Fruit fly (Drosophila melanogaster) whole organism, embryonic: ENCODE measurements around the gene wit.
A peak's percentile ranks its signal among the peaks of the same experiment; 100 is the strongest.

Experiments used
- ATbp ChIP-seq: fragments of 200-800 bp; sonication (Bioruptor generic); optimal IDR thresholded peaks from 2 replicates; lab custom pipeline; 2017; ENCODE audit warnings: missing biosample characterization, mild to moderate bottlenecking, missing genetic modification characterization, missing genetic modification reagents
- Abd-B ChIP-seq: fragments of 200-800 bp; sonication (Bioruptor generic); optimal IDR thresholded peaks from 2 replicates; lab custom pipeline; 2018; ENCODE audit warnings: missing biosample characterization, mild to moderate bottlenecking, missing genetic modification characterization, moderate library complexity
- Atf3 ChIP-seq: fragments of 200-800 bp; sonication (Bioruptor generic); optimal IDR thresholded peaks from 3 replicates; lab custom pipeline; 2016; ENCODE audit warnings: missing biosample characterization, missing genetic modification characterization
- CG10654 ChIP-seq: fragments of 200-800 bp; sonication (Bioruptor generic); optimal IDR thresholded peaks from 2 replicates; lab custom pipeline; 2016; ENCODE audit warnings: missing biosample characterization, missing genetic modification characterization
- CG11093 ChIP-seq: fragments of 200-800 bp; sonication (Bioruptor generic); IDR thresholded peaks from 3 replicates; pipeline ENCODE4 v1.3.6; 2022; ENCODE audit warnings: missing biosample characterization, missing genetic modification characterization
- CG11696 ChIP-seq: fragments of 200-800 bp; sonication (Bioruptor generic); IDR thresholded peaks from 2 replicates; pipeline ENCODE4 v1.3.6; 2022; ENCODE audit warnings: missing biosample characterization, missing genetic modification characterization
- CG11723 ChIP-seq: fragments of 200-800 bp; sonication (Bioruptor generic); optimal IDR thresholded peaks from 2 replicates; lab custom pipeline; 2017; ENCODE audit warnings: missing biosample characterization, mild to moderate bottlenecking, missing genetic modification characterization
- CG14667 ChIP-seq: fragments of 200-800 bp; sonication (Bioruptor generic); IDR thresholded peaks from 2 replicates; pipeline ENCODE4 v1.3.6; 2022; ENCODE audit warnings: missing biosample characterization, missing genetic modification characterization
- CG1529 ChIP-seq: fragments of 200-800 bp; sonication (Bioruptor generic); optimal IDR thresholded peaks from 3 replicates; lab custom pipeline; 2018; ENCODE audit warnings: missing biosample characterization, missing genetic modification characterization
- CG17186 ChIP-seq: fragments of 200-800 bp; sonication (Bioruptor generic); optimal IDR thresholded peaks from 3 replicates; lab custom pipeline; 2017; ENCODE audit warnings: missing biosample characterization, missing genetic modification reagents, missing genetic modification characterization
- CG18262 ChIP-seq: fragments of 200-800 bp; optimal IDR thresholded peaks from 3 replicates; lab custom pipeline; 2019; ENCODE audit warnings: missing biosample characterization, mild to moderate bottlenecking, missing genetic modification characterization, moderate library complexity
- CG2120 ChIP-seq: fragments of 200-800 bp; sonication (Bioruptor generic); optimal IDR thresholded peaks from 3 replicates; lab custom pipeline; 2016; ENCODE audit warnings: missing biosample characterization, missing genetic modification characterization
- CG2678 ChIP-seq: fragments of 200-800 bp; sonication (Bioruptor generic); optimal IDR thresholded peaks from 3 replicates; lab custom pipeline; 2019; ENCODE audit warnings: missing biosample characterization, mild to moderate bottlenecking, missing genetic modification characterization, moderate library complexity
- CG33557 ChIP-seq: fragments of 200-800 bp; sonication (Bioruptor generic); optimal IDR thresholded peaks from 2 replicates; lab custom pipeline; 2019; ENCODE audit warnings: missing biosample characterization, mild to moderate bottlenecking, missing genetic modification characterization, moderate library complexity
- CG6272 ChIP-seq: fragments of 200-800 bp; sonication (Bioruptor generic); IDR thresholded peaks from 2 replicates; pipeline ENCODE4 v1.3.6; 2022; ENCODE audit warnings: missing biosample characterization, missing genetic modification characterization
- CG6765 ChIP-seq: fragments of 200-800 bp; sonication (Bioruptor generic); optimal IDR thresholded peaks from 3 replicates; lab custom pipeline; 2017; ENCODE audit warnings: missing biosample characterization, mild to moderate bottlenecking, missing genetic modification characterization
- CG9609 ChIP-seq: fragments of 200-800 bp; sonication (Bioruptor generic); optimal IDR thresholded peaks from 3 replicates; lab custom pipeline; 2016; ENCODE audit warnings: missing biosample characterization, missing genetic modification characterization
- CG9876 ChIP-seq: fragments of 200-800 bp; sonication (Bioruptor generic); optimal IDR thresholded peaks from 2 replicates; lab custom pipeline; 2016; ENCODE audit warnings: missing biosample characterization, missing genetic modification characterization
- CG9932 ChIP-seq: fragments of 200-800 bp; sonication (Bioruptor generic); IDR thresholded peaks from 2 replicates; pipeline ENCODE4 v1.3.6; 2022; ENCODE audit warnings: missing biosample characterization, missing genetic modification characterization
- D19A ChIP-seq: fragments of 200-800 bp; optimal IDR thresholded peaks from 3 replicates; lab custom pipeline; 2019; ENCODE audit warnings: missing biosample characterization, mild to moderate bottlenecking, missing genetic modification characterization, moderate library complexity
- E2f1 ChIP-seq: fragments of 200-800 bp; sonication (Bioruptor generic); IDR thresholded peaks from 2 replicates; pipeline ENCODE4 v1.3.6; 2022; ENCODE audit warnings: missing biosample characterization, missing genetic modification characterization
- Elba2 ChIP-seq: fragments of 200-800 bp; sonication (Bioruptor generic); optimal IDR thresholded peaks from 3 replicates; lab custom pipeline; 2016; ENCODE audit warnings: missing biosample characterization, missing genetic modification characterization
- Ets97D ChIP-seq: fragments of 200-800 bp; sonication (Bioruptor generic); optimal IDR thresholded peaks from 3 replicates; lab custom pipeline; 2016; ENCODE audit warnings: missing biosample characterization, missing genetic modification characterization
- Fer3 ChIP-seq: fragments of 200-800 bp; sonication (Bioruptor generic); optimal IDR thresholded peaks from 2 replicates; lab custom pipeline; 2018; ENCODE audit warnings: missing biosample characterization, mild to moderate bottlenecking, missing genetic modification characterization, moderate library complexity
- Gug ChIP-seq: fragments of 200-800 bp; sonication (Bioruptor generic); IDR thresholded peaks from 4 replicates; pipeline ENCODE4 v1.3.6; 2022; ENCODE audit warnings: missing biosample characterization, missing genetic modification characterization
- HHEX ChIP-seq: fragments of 200-800 bp; sonication (Bioruptor generic); optimal IDR thresholded peaks from 3 replicates; lab custom pipeline; 2017; ENCODE audit warnings: missing biosample characterization, mild to moderate bottlenecking, missing genetic modification characterization, missing genetic modification reagents
- Jarid2 ChIP-seq: fragments of 200-800 bp; sonication (Bioruptor generic); optimal IDR thresholded peaks from 3 replicates; lab custom pipeline; 2017; ENCODE audit warnings: mild to moderate bottlenecking, missing biosample characterization, missing genetic modification reagents, missing genetic modification characterization
- Lhr ChIP-seq: fragments of 200-800 bp; sonication (Bioruptor generic); optimal IDR thresholded peaks from 3 replicates; lab custom pipeline; 2017; ENCODE audit warnings: mild to moderate bottlenecking, missing biosample characterization, missing genetic modification reagents, missing genetic modification characterization
- NK7.1 ChIP-seq: fragments of 200-800 bp; sonication (Bioruptor generic); optimal IDR thresholded peaks from 3 replicates; lab custom pipeline; 2016; ENCODE audit warnings: missing biosample characterization, missing genetic modification characterization
- Nf-YC ChIP-seq: fragments of 200-800 bp; optimal IDR thresholded peaks from 3 replicates; lab custom pipeline; 2019; ENCODE audit warnings: missing biosample characterization, mild to moderate bottlenecking, missing genetic modification characterization, moderate library complexity
- Sox100B ChIP-seq: fragments of 200-800 bp; sonication (Bioruptor generic); optimal IDR thresholded peaks from 3 replicates; lab custom pipeline; 2018; ENCODE audit warnings: missing biosample characterization, mild to moderate bottlenecking, missing genetic modification characterization
- TFAM ChIP-seq: fragments of 200-800 bp; sonication (Bioruptor generic); optimal IDR thresholded peaks from 2 replicates; lab custom pipeline; 2017; ENCODE audit warnings: missing biosample characterization, missing genetic modification characterization, inconsistent platforms
- Usf ChIP-seq: fragments of 200-800 bp; sonication (Bioruptor generic); optimal IDR thresholded peaks from 2 replicates; lab custom pipeline; 2017; ENCODE audit warnings: missing genotype, missing biosample characterization, missing genetic modification characterization
- ab ChIP-seq: fragments of 200-800 bp; sonication (Bioruptor generic); optimal IDR thresholded peaks from 2 replicates; lab custom pipeline; 2016; ENCODE audit warnings: missing biosample characterization, missing genetic modification characterization
- amos ChIP-seq: fragments of 200-800 bp; sonication (Bioruptor generic); IDR thresholded peaks from 2 replicates; pipeline ENCODE4 v1.3.6; 2022; ENCODE audit warnings: missing biosample characterization, missing genetic modification characterization; ENCODE audit not compliant: partially characterized antibody
- br ChIP-seq: fragments of >200 bp; optimal IDR thresholded peaks from 2 replicates; lab custom pipeline; 2017
- btn ChIP-seq: fragments of 200-800 bp; sonication (Bioruptor generic); optimal IDR thresholded peaks from 2 replicates; lab custom pipeline; 2016; ENCODE audit warnings: missing biosample characterization, missing genetic modification characterization
- chinmo ChIP-seq: fragments of 200-800 bp; sonication (Bioruptor generic); IDR thresholded peaks from 4 replicates; pipeline ENCODE4 v1.3.6; 2022; ENCODE audit warnings: missing biosample characterization, missing genetic modification characterization; ENCODE audit not compliant: partially characterized antibody
- crp ChIP-seq, 2 experiments: fragments of 200-800 bp; sonication (Bioruptor generic); optimal IDR thresholded peaks; 2 replicates in 1 of 2; 3 replicates in 1 of 2; lab custom pipeline; 2017; ENCODE audit warnings: missing biosample characterization in 2 of 2, missing genetic modification characterization in 2 of 2, mild to moderate bottlenecking in 1 of 2, moderate library complexity in 1 of 2
- dysf ChIP-seq: fragments of 200-800 bp; sonication (Bioruptor generic); IDR thresholded peaks from 3 replicates; pipeline ENCODE4 v1.3.6; 2022; ENCODE audit warnings: missing biosample characterization, missing genetic modification characterization
- fd3F ChIP-seq: fragments of 200-800 bp; sonication (Bioruptor generic); optimal IDR thresholded peaks from 2 replicates; lab custom pipeline; 2018; ENCODE audit warnings: missing biosample characterization, mild to moderate bottlenecking, missing genetic modification characterization, moderate library complexity
- gcm ChIP-seq: fragments of 200-800 bp; sonication (Bioruptor generic); optimal IDR thresholded peaks from 2 replicates; lab custom pipeline; 2019; ENCODE audit warnings: missing biosample characterization, mild to moderate bottlenecking, missing genetic modification characterization, moderate library complexity
- ind ChIP-seq: fragments of 200-800 bp; sonication (Bioruptor generic); optimal IDR thresholded peaks from 3 replicates; lab custom pipeline; 2016; ENCODE audit warnings: missing biosample characterization, missing genetic modification characterization
- lola ChIP-seq, 3 experiments: fragments of >200 bp in 2 of 3; fragments of 200-800 bp in 1 of 3; sonication (Bioruptor generic) in 1 of 3; optimal IDR thresholded peaks; 2 replicates each; lab custom pipeline; 2017 to 2019; ENCODE audit warnings: missing biosample characterization in 3 of 3, missing genetic modification characterization in 3 of 3, mild to moderate bottlenecking in 1 of 3, moderate library complexity in 1 of 3
- pita ChIP-seq: fragments of 200-800 bp; sonication (Bioruptor generic); optimal IDR thresholded peaks from 2 replicates; lab custom pipeline; 2017; ENCODE audit warnings: missing biosample characterization, mild to moderate bottlenecking, missing genetic modification characterization
- sd ChIP-seq: fragments of 200-800 bp; sonication (Bioruptor generic); optimal IDR thresholded peaks from 3 replicates; lab custom pipeline; 2018; ENCODE audit warnings: missing biosample characterization, mild to moderate bottlenecking, missing genetic modification characterization, moderate library complexity
- slp2 ChIP-seq: fragments of 200-800 bp; sonication (Bioruptor generic); optimal IDR thresholded peaks from 2 replicates; lab custom pipeline; 2016; ENCODE audit warnings: missing biosample characterization, missing genetic modification characterization
- tll ChIP-seq, 2 experiments: fragments of 200-800 bp in 1 of 2; fragments of >200 bp in 1 of 2; sonication (Bioruptor generic) in 1 of 2; optimal IDR thresholded peaks; 2 replicates each; lab custom pipeline; 2017 to 2019; ENCODE audit warnings: missing biosample characterization in 2 of 2, missing genetic modification characterization in 2 of 2, mild to moderate bottlenecking in 1 of 2, moderate library complexity in 1 of 2
- tup ChIP-seq: fragments of 200-800 bp; sonication (Bioruptor generic); optimal IDR thresholded peaks from 2 replicates; lab custom pipeline; 2016; ENCODE audit warnings: missing biosample characterization, mild to moderate bottlenecking, missing genetic modification characterization, moderate library complexity
- tx ChIP-seq: fragments of 200-800 bp; sonication (Bioruptor generic); optimal IDR thresholded peaks from 2 replicates; lab custom pipeline; 2016; ENCODE audit warnings: missing biosample characterization, missing genetic modification characterization
- zf30C ChIP-seq: fragments of 200-800 bp; sonication (Bioruptor generic); optimal IDR thresholded peaks from 3 replicates; lab custom pipeline; 2018; ENCODE audit warnings: missing biosample characterization, mild to moderate bottlenecking, missing genetic modification characterization

wit gene

dm6 chr3L:4071561-4072049 is at the start of gene wit (continued):
- TF ChIP-seq btn (GFP tag; lab: Kevin White, UChicago): no peak
- no peak for TF ChIP-seq Elba2 (GFP tag; lab: Kevin White, UChicago)
- TF ChIP-seq amos (GFP tag; lab: Robert Waterston, UW): no peak; the same call in 1 of the 2 replicates
- peak; percentile 81 for TF ChIP-seq Nf-YC (tag; lab: Kevin White, UChicago)
- TF ChIP-seq slp2 (GFP tag; lab: Kevin White, UChicago): no peak
- TF ChIP-seq CG9876: no peak
- no peak for TF ChIP-seq ab (GFP tag; lab: Kevin White, UChicago)
- TF ChIP-seq CG10654 (GFP tag; lab: Kevin White, UChicago): no peak
- no peak; the same call in 2 of the 3 replicates for TF ChIP-seq dysf
- peak; percentile 68 for TF ChIP-seq Jarid2 (GFP tag; lab: Kevin White, UChicago)
- no peak for TF ChIP-seq CG11723 (GFP tag; lab: Kevin White, UChicago)
- TF ChIP-seq CG9932 (GFP tag; lab: Robert Waterston, UW): peak; percentile 32
- no peak for TF ChIP-seq tll (GFP tag; optimal IDR thresholded peaks at IDR 0.05; lab: Kevin White, UChicago)
- no peak for TF ChIP-seq CG11696 (GFP tag; lab: Robert Waterston, UW)
- no peak for TF ChIP-seq gcm
- TF ChIP-seq CG18262 (tag; lab: Kevin White, UChicago): no peak
- no peak for TF ChIP-seq CG1529 (GFP tag; lab: Kevin White, UChicago)
- no peak for TF ChIP-seq lola (GFP tag; optimal IDR thresholded peaks at IDR 0.05; lab: Kevin White, UChicago)
- no peak for TF ChIP-seq TFAM (GFP tag; lab: Kevin White, UChicago)
- TF ChIP-seq Lhr (GFP tag; lab: Kevin White, UChicago): no peak
- TF ChIP-seq tx (GFP tag; lab: Kevin White, UChicago): no peak
- TF ChIP-seq CG6272 (GFP tag; lab: Robert Waterston, UW): no peak
- TF ChIP-seq fd3F (GFP tag; lab: Kevin White, UChicago): no peak
- peak; percentile 20 for TF ChIP-seq NK7.1 (GFP tag; lab: Kevin White, UChicago)
- no peak for TF ChIP-seq E2f1 (GFP tag; lab: Robert Waterston, UW)
- TF ChIP-seq CG2120 (GFP tag; lab: Kevin White, UChicago): peak; percentile 58
- no peak for TF ChIP-seq Fer3 (tag; lab: Kevin White, UChicago)
- no peak for TF ChIP-seq pita
- peak; percentile 59 for TF ChIP-seq CG6765 (GFP tag; lab: Kevin White, UChicago)
- no peak for TF ChIP-seq tup (GFP tag; lab: Kevin White, UChicago)
- no peak for TF ChIP-seq CG33557 (GFP tag; lab: Kevin White, UChicago)
- no peak for TF ChIP-seq Ets97D
- TF ChIP-seq crp (GFP tag; optimal IDR thresholded peaks at IDR 0.05; lab: Kevin White, UChicago): no peak
- no peak for TF ChIP-seq Usf (GFP tag; lab: Kevin White, UChicago)
- TF ChIP-seq CG11093 (GFP tag; lab: Robert Waterston, UW): no peak
- no peak for TF ChIP-seq CG14667
- no peak for TF ChIP-seq Gug
- no peak for TF ChIP-seq CG9609 (GFP tag; lab: Kevin White, UChicago)
- no peak for TF ChIP-seq D19A (tag; lab: Kevin White, UChicago)
- TF ChIP-seq Atf3 (GFP tag; lab: Kevin White, UChicago): no peak
- no peak for TF ChIP-seq HHEX (GFP tag; lab: Kevin White, UChicago)
- peak; percentile 21 for TF ChIP-seq CG2678 (tag; lab: Kevin White, UChicago)
- no peak for TF ChIP-seq br (lab: Kevin White, UChicago)
- peak; percentile 74 for TF ChIP-seq zf30C
- peak; percentile 97 for TF ChIP-seq chinmo (GFP tag; lab: Robert Waterston, UW)
- no peak for TF ChIP-seq Sox100B (GFP tag; lab: Kevin White, UChicago)
- no peak for TF ChIP-seq CG17186 (GFP tag; lab: Kevin White, UChicago)
- no peak for TF ChIP-seq Abd-B (GFP tag; lab: Kevin White, UChicago)
- peak; percentile 19 for TF ChIP-seq ATbp (GFP tag; lab: Kevin White, UChicago)
- peak; percentile 87 for TF ChIP-seq sd (tag; lab: Kevin White, UChicago)
- TF ChIP-seq ind (GFP tag; lab: Kevin White, UChicago): no peak
